Worm (Caenorhabditis elegans): ENCODE results near the gene W03F9.4.

Gene W03F9.4

DNA sequence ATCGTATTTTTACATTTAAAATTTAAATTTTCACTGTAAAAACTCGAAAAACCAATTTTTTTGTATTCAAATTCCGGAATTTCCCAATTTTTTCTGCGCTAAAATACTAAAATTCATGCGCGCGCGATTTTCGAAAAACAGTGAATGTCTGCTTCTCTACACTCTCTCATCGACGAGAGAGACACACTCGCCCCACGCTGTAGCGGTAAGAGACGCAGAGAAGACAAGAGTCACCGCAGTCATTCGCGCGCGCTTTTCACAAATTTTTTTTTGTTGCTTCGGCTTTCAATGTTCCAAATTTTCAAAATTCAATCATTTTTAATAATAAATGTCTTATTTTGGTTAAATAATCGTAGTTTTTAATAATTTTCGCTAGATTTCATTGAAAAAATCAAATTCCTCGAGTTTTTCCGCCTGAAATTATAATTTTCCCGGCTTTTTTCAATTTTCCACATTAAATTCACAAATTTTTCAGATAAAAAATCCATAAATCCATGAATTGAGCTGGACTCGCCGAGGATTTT, 34.6 kb upstream of the W03F9.4 start, which contains the start of gene arid-1 (continued):
- peak in 1 of 2 experiments; percentile 45 for TF ChIP-seq unc-62 (GFP tag; optimal IDR thresholded peaks at IDR 0.05 in 1 of 2)
- no peak for TF ChIP-seq unc-62 (tag; optimal IDR thresholded peaks at IDR 0.05)
- no peak for TF ChIP-seq gei-8 (GFP tag; optimal IDR thresholded peaks at IDR 0.05)
- no peak for TF ChIP-seq F10B5.3 (tag; optimal IDR thresholded peaks at IDR 0.05)
- peak; percentile 62 for TF ChIP-seq unc-130 (GFP tag; optimal IDR thresholded peaks at IDR 0.05)
- TF ChIP-seq ceh-44 (GFP tag; IDR thresholded peaks at IDR 0.05) = no peak
- no peak for TF ChIP-seq nhr-76 (tag; optimal IDR thresholded peaks at IDR 0.05)
- no peak for TF ChIP-seq snpc-4 (tag; optimal IDR thresholded peaks at IDR 0.05)
- TF ChIP-seq daf-19 (GFP tag; conservative IDR thresholded peaks at IDR 0.05) = no peak
- TF ChIP-seq nhr-28 (tag; optimal IDR thresholded peaks at IDR 0.05) = no peak
- TF ChIP-seq ces-1 (GFP tag; optimal IDR thresholded peaks at IDR 0.05) = no peak
- TF ChIP-seq tag-97 (GFP tag; IDR thresholded peaks at IDR 0.05) = no peak
- no peak for TF ChIP-seq zfp-3 (GFP tag; conservative IDR thresholded peaks at IDR 0.05)
- TF ChIP-seq nhr-11 (tag; optimal IDR thresholded peaks at IDR 0.05) = no peak
- TF ChIP-seq nhr-111 (GFP tag; optimal IDR thresholded peaks at IDR 0.05) = no peak
- peak; percentile 44 for TF ChIP-seq mep-1 (tag; optimal IDR thresholded peaks at IDR 0.05)
- TF ChIP-seq ceh-20 (GFP tag; IDR thresholded peaks at IDR 0.05) = no peak
- TF ChIP-seq ceh-82 (tag; optimal IDR thresholded peaks at IDR 0.05) = no peak
- no peak for TF ChIP-seq zip-11 (GFP tag; IDR thresholded peaks at IDR 0.05)
- no peak for TF ChIP-seq pqm-1 (tag; optimal IDR thresholded peaks at IDR 0.05)
- 0 out of 2 replicates have a peak, but pooled peaks have one; percentile 17 for TF ChIP-seq Y48G9A.11 (GFP tag; IDR thresholded peaks at IDR 0.05)
- TF ChIP-seq spr-3 (GFP tag; optimal IDR thresholded peaks at IDR 0.05) = no peak
- no peak for TF ChIP-seq set-16 (GFP tag; IDR thresholded peaks at IDR 0.05)
- TF ChIP-seq mdt-29 (GFP tag; IDR thresholded peaks at IDR 0.05) = no peak
- no peak for TF ChIP-seq daf-16 (GFP tag; optimal IDR thresholded peaks at IDR 0.05)
- TF ChIP-seq daf-16 (tag; optimal IDR thresholded peaks at IDR 0.05) = no peak
- no peak for TF ChIP-seq egl-43 (GFP tag; IDR thresholded peaks at IDR 0.05)
- no peak for TF ChIP-seq arid-1 (GFP tag; conservative IDR thresholded peaks at IDR 0.05)
- no peak for TF ChIP-seq ceh-62 (tag; optimal IDR thresholded peaks at IDR 0.05)
- TF ChIP-seq Y105C5A.15 (GFP tag; IDR thresholded peaks at IDR 0.05) = no peak
- TF ChIP-seq ztf-7 (tag; optimal IDR thresholded peaks at IDR 0.05) = no peak
- peak; percentile 17 for TF ChIP-seq rbr-2 (tag; optimal IDR thresholded peaks at IDR 0.05)
- TF ChIP-seq ZK546.5 (tag; optimal IDR thresholded peaks at IDR 0.05) = no peak
- TF ChIP-seq aly-2 (tag; optimal IDR thresholded peaks at IDR 0.05) = no peak
- TF ChIP-seq hmg-1.1 (GFP tag; IDR thresholded peaks at IDR 0.05) = peak; percentile 78
- TF ChIP-seq Y5F2A.4 (GFP tag; optimal IDR thresholded peaks at IDR 0.05) = no peak
- peak; percentile 55 for TF ChIP-seq aha-1 (tag)
- no peak for TF ChIP-seq unc-39 (tag; optimal IDR thresholded peaks at IDR 0.05)
- no peak for TF ChIP-seq nhr-48 (tag; optimal IDR thresholded peaks at IDR 0.05)
- no peak for TF ChIP-seq lin-29 (GFP tag; IDR thresholded peaks at IDR 0.05)
- TF ChIP-seq F49E8.2 (tag; optimal IDR thresholded peaks at IDR 0.05; ENCODE audit: borderline replicate concordance) = peak; percentile 23
- no peak for TF ChIP-seq nhr-77 (tag; optimal IDR thresholded peaks at IDR 0.05)
- no peak for TF ChIP-seq egl-27 (tag; optimal IDR thresholded peaks at IDR 0.05)
- TF ChIP-seq madf-5 (GFP tag; IDR thresholded peaks at IDR 0.05) = no peak
- TF ChIP-seq lsy-2 (tag; optimal IDR thresholded peaks at IDR 0.05) = peak in 1 of 2 experiments; percentile 53
- no peak for TF ChIP-seq zip-2 (tag; optimal IDR thresholded peaks at IDR 0.05)
- TF ChIP-seq ceh-28 (tag; optimal IDR thresholded peaks at IDR 0.05) = no peak
- TF ChIP-seq Y75B8A.6 (GFP tag; IDR thresholded peaks at IDR 0.05) = no peak
- no peak for TF ChIP-seq nhr-25 (tag; optimal IDR thresholded peaks at IDR 0.05; ENCODE audit: borderline replicate concordance, insufficient read depth)
- no peak for TF ChIP-seq cey-2 (tag; optimal IDR thresholded peaks at IDR 0.05; ENCODE audit: borderline replicate concordance, insufficient read depth)
- no peak for TF ChIP-seq lin-1 (GFP tag; IDR thresholded peaks at IDR 0.05)
- TF ChIP-seq mxl-2 (GFP tag; conservative IDR thresholded peaks at IDR 0.05) = no peak
- TF ChIP-seq zag-1 (tag; optimal IDR thresholded peaks at IDR 0.05) = no peak
